Fruit fly (Drosophila melanogaster) S2 (cell line): ENCODE results near the gene CG34296.
A peak's percentile ranks its signal among the peaks of the same experiment; 100 is the strongest.

Experiments used
- CG8478 ChIP-seq: fragments of >200 bp; optimal IDR thresholded peaks from 2 replicates; lab custom pipeline; 2018
- CTCF ChIP-seq, 2 experiments: fragments of >200 bp; optimal IDR thresholded peaks; 2 replicates each; lab custom pipeline; 2018

The CG34296 gene

dm6 chr3R:29726277-29726676 is 3.9 kb downstream of the CG34296 start:
- TF ChIP-seq CG8478 (lab: Kevin White, UChicago) (no peak), CTCF (optimal IDR thresholded peaks at IDR 0.05; lab: Kevin White, UChicago) (no peak)

- no peak for TF ChIP-seq CG8478 (lab: Kevin White, UChicago)
- TF ChIP-seq CTCF (optimal IDR thresholded peaks at IDR 0.05; lab: Kevin White, UChicago): no peak
These were observed 14.3 kb downstream of the CG34296 start, which contains the start of the genes CG7601 and CIA30 for dm6 chr3R:29736678-29737093. TSS of gene CG7601 (minus strand) at chr3R:29736745. TSS of gene CIA30 (plus strand) at chr3R:29736965.

dm6 chr3R:29737891-29738290 is 15.6 kb downstream of the CG34296 start, which contains the start of gene Gnpnat:
TSS of gene Gnpnat (plus strand) at chr3R:29738275.
- TF ChIP-seq CG8478 (lab: Kevin White, UChicago) (no peak), CTCF (optimal IDR thresholded peaks at IDR 0.05; lab: Kevin White, UChicago) (no peak)

dm6 chr3R:29740078-29740477 is 17.7 kb downstream of the CG34296 start:
- TF ChIP-seq CG8478 (lab: Kevin White, UChicago) (no peak), CTCF (optimal IDR thresholded peaks at IDR 0.05; lab: Kevin White, UChicago) (no peak)

- peak; percentile 18 to 55 for TF ChIP-seq CTCF (optimal IDR thresholded peaks at IDR 0.05; lab: Kevin White, UChicago)
- TF ChIP-seq CG8478 (lab: Kevin White, UChicago): no peak
These were observed 22.7 kb downstream of the CG34296 start, which contains the start of the genes Wdr24 and IntS11 for dm6 chr3R:29745056-29745455. TSS of gene Wdr24 (minus strand) at chr3R:29745092. TSS of gene IntS11 (plus strand) at chr3R:29745337.

- TF ChIP-seq CG8478 (lab: Kevin White, UChicago) (no peak), CTCF (optimal IDR thresholded peaks at IDR 0.05; lab: Kevin White, UChicago) (no peak)
These were observed 26.4 kb downstream of the CG34296 start, which contains the start of the genes ATPsyngamma and yata for dm6 chr3R:29748591-29749303. TSS of gene ATPsyngamma (minus strand) at chr3R:29749163. TSS of gene yata (plus strand) at chr3R:29749219.

- TF ChIP-seq CG8478 (lab: Kevin White, UChicago) (peak; percentile 35), CTCF (optimal IDR thresholded peaks at IDR 0.05; lab: Kevin White, UChicago) (no peak)
These were observed 27.1 kb downstream of the CG34296 start for dm6 chr3R:29749304-29750066.

dm6 chr3R:29755248-29755647 is 32.9 kb downstream of the CG34296 start:
- TF ChIP-seq CG8478 (lab: Kevin White, UChicago) (no peak), CTCF (optimal IDR thresholded peaks at IDR 0.05; lab: Kevin White, UChicago) (no peak)

dm6 chr3R:29756153-29756552 is 33.8 kb downstream of the CG34296 start:
- TF ChIP-seq CG8478 (lab: Kevin White, UChicago) (no peak), CTCF (optimal IDR thresholded peaks at IDR 0.05; lab: Kevin White, UChicago) (no peak)

- no peak for TF ChIP-seq CG8478 (lab: Kevin White, UChicago)
- no peak for TF ChIP-seq CTCF (optimal IDR thresholded peaks at IDR 0.05; lab: Kevin White, UChicago)
These were observed 34.9 kb downstream of the CG34296 start for dm6 chr3R:29757226-29757625.

- peak; percentile 48 for TF ChIP-seq CG8478 (lab: Kevin White, UChicago)
- no peak for TF ChIP-seq CTCF (optimal IDR thresholded peaks at IDR 0.05; lab: Kevin White, UChicago)
These were observed 35.3 kb downstream of the CG34296 start for dm6 chr3R:29757681-29758080.

- TF ChIP-seq CG8478 (lab: Kevin White, UChicago): no peak
- TF ChIP-seq CTCF (optimal IDR thresholded peaks at IDR 0.05; lab: Kevin White, UChicago): no peak
These were observed 35.9 kb downstream of the CG34296 start for dm6 chr3R:29758129-29758733.

- no peak for TF ChIP-seq CG8478 (lab: Kevin White, UChicago)
- TF ChIP-seq CTCF (optimal IDR thresholded peaks at IDR 0.05; lab: Kevin White, UChicago): no peak
These were observed 36.4 kb downstream of the CG34296 start for dm6 chr3R:29758734-29759131.

dm6 chr3R:29760042-29760441 is 37.7 kb downstream of the CG34296 start:
- no peak for TF ChIP-seq CTCF (optimal IDR thresholded peaks at IDR 0.05; lab: Kevin White, UChicago)
- no peak for TF ChIP-seq CG8478 (lab: Kevin White, UChicago)
